Worm (Caenorhabditis elegans) whole organism, young adult: ENCODE results near the gene flp-2.

Source experiments
- D2030.7 ChIP-seq: fragments of 200-800 bp; sonication (Bioruptor generic); IDR thresholded peaks from 2 replicates; pipeline ENCODE4 v1.3.6; 2022; ENCODE audit warnings: missing genetic modification reagents, missing genetic modification characterization, missing compliant biosample characterization
- F33H1.4 ChIP-seq: fragments of 200-800 bp; sonication (Bioruptor generic); IDR thresholded peaks from 2 replicates; pipeline ENCODE4 v1.3.6; 2022; ENCODE audit warnings: missing genetic modification reagents, missing genetic modification characterization, missing compliant biosample characterization
- Y56A3A.18 ChIP-seq: fragments of 200-800 bp; sonication (Bioruptor generic); IDR thresholded peaks from 2 replicates; pipeline ENCODE4 v1.3.6; 2022; ENCODE audit warnings: missing genetic modification reagents, missing genetic modification characterization, missing compliant biosample characterization
- ZK185.1 ChIP-seq: sonication (generic microtip); optimal IDR thresholded peaks from 2 replicates; lab custom pipeline; 2016; ENCODE audit warnings: mild to moderate bottlenecking, missing genetic modification characterization, missing compliant biosample characterization; ENCODE audit not compliant: poor library complexity, severe bottlenecking
- ama-1 ChIP-seq, 3 experiments: fragments of 150-350 bp in 1 of 3; sonication (generic microtip) in 2 of 3; optimal IDR thresholded peaks; 2 replicates each; lab custom pipeline; 2014 to 2018; ENCODE audit warnings: missing biosample characterization in 2 of 3, missing genetic modification characterization in 2 of 3, missing genetic modification reagents in 2 of 3
- aptf-3 ChIP-seq: fragments of 200-800 bp; sonication (Bioruptor generic); IDR thresholded peaks from 2 replicates; pipeline ENCODE4 v1.3.6; 2022; ENCODE audit warnings: missing genetic modification characterization, missing compliant biosample characterization
- athp-1 ChIP-seq: sonication (generic microtip); optimal IDR thresholded peaks from 2 replicates; lab custom pipeline; 2017; ENCODE audit warnings: mild to moderate bottlenecking, missing genetic modification characterization, missing compliant biosample characterization
- attf-5 ChIP-seq: fragments of 200-800 bp; sonication (Bioruptor generic); optimal IDR thresholded peaks from 2 replicates; lab custom pipeline; 2018; ENCODE audit warnings: mild to moderate bottlenecking, missing genetic modification characterization, missing compliant biosample characterization
- attf-6 ChIP-seq: fragments of 200-800 bp; sonication (Bioruptor generic); IDR thresholded peaks from 2 replicates; pipeline ENCODE4 v1.3.6; 2022; ENCODE audit warnings: missing genetic modification reagents, missing genetic modification characterization, missing compliant biosample characterization
- bed-1 ChIP-seq: fragments of 200-800 bp; sonication (Bioruptor generic); IDR thresholded peaks from 2 replicates; pipeline ENCODE4 v1.3.6; 2022; ENCODE audit warnings: missing genetic modification reagents, missing genetic modification characterization, missing compliant biosample characterization
- ccch-3 ChIP-seq: fragments of 200-800 bp; sonication (Bioruptor generic); optimal IDR thresholded peaks from 2 replicates; lab custom pipeline; 2018; ENCODE audit warnings: mild to moderate bottlenecking, missing genetic modification characterization, missing compliant biosample characterization
- ceh-27 ChIP-seq: fragments of 200-800 bp; sonication (Bioruptor generic); optimal IDR thresholded peaks from 2 replicates; lab custom pipeline; 2018; ENCODE audit warnings: mild to moderate bottlenecking, missing genetic modification characterization, moderate library complexity, missing compliant biosample characterization
- die-1 ChIP-seq: sonication (generic microtip); optimal IDR thresholded peaks from 2 replicates; lab custom pipeline; 2016; ENCODE audit warnings: missing genotype, mild to moderate bottlenecking, missing genetic modification characterization, missing compliant biosample characterization
- dpff-1 ChIP-seq: sonication (generic microtip); optimal IDR thresholded peaks from 2 replicates; lab custom pipeline; 2017; ENCODE audit warnings: mild to moderate bottlenecking, missing genetic modification characterization, missing compliant biosample characterization
- egl-44 ChIP-seq: fragments of 200-800 bp; sonication (Bioruptor generic); IDR thresholded peaks from 2 replicates; pipeline ENCODE4 v1.3.6; 2022; ENCODE audit warnings: missing genetic modification reagents, missing genetic modification characterization, missing compliant biosample characterization
- egrh-3 ChIP-seq: fragments of 200-800 bp; sonication (Bioruptor generic); IDR thresholded peaks from 2 replicates; pipeline ENCODE4 v1.3.6; 2022; ENCODE audit warnings: missing genetic modification reagents, missing genetic modification characterization, missing compliant biosample characterization
- ekl-4 ChIP-seq: fragments of 200-800 bp; sonication (Bioruptor generic); IDR thresholded peaks from 2 replicates; pipeline ENCODE4 v1.3.6; 2022; ENCODE audit warnings: missing genetic modification reagents, missing genetic modification characterization, missing compliant biosample characterization
- him-1 ChIP-seq: sonication (generic microtip); optimal IDR thresholded peaks from 2 replicates; lab custom pipeline; 2016; ENCODE audit warnings: missing genotype, missing genetic modification reagents, missing genetic modification characterization, missing compliant biosample characterization
- hlh-12 ChIP-seq: sonication (generic microtip); optimal IDR thresholded peaks from 2 replicates; lab custom pipeline; 2016; ENCODE audit warnings: missing genetic modification characterization, missing compliant biosample characterization
- hmg-1.2 ChIP-seq: fragments of 200-800 bp; sonication (Bioruptor generic); IDR thresholded peaks from 2 replicates; pipeline ENCODE4 v1.3.6; 2022; ENCODE audit warnings: missing genetic modification reagents, missing genetic modification characterization, missing compliant biosample characterization
- let-526 ChIP-seq: fragments of 200-800 bp; sonication (Bioruptor generic); IDR thresholded peaks from 2 replicates; pipeline ENCODE4 v1.3.6; 2022; ENCODE audit warnings: missing genetic modification reagents, missing genetic modification characterization, missing compliant biosample characterization
- let-607 ChIP-seq, 2 experiments: fragments of 200-800 bp in 1 of 2; sonication (Bioruptor generic) in 1 of 2; sonication (generic microtip) in 1 of 2; optimal IDR thresholded peaks; 2 replicates each; lab custom pipeline; 2016 to 2018; ENCODE audit warnings: mild to moderate bottlenecking in 2 of 2, missing compliant biosample characterization in 2 of 2, missing genetic modification characterization in 2 of 2, moderate library complexity in 2 of 2, missing genotype in 1 of 2
- lin-26 ChIP-seq: fragments of 200-800 bp; sonication (Bioruptor generic); IDR thresholded peaks from 2 replicates; pipeline ENCODE4 v1.3.6; 2022; ENCODE audit warnings: missing genetic modification reagents, missing genetic modification characterization, missing compliant biosample characterization
- lin-40 ChIP-seq: sonication (generic microtip); optimal IDR thresholded peaks from 2 replicates; lab custom pipeline; 2016; ENCODE audit warnings: missing genetic modification characterization, mild to moderate bottlenecking, missing compliant biosample characterization, missing genotype, missing genetic modification reagents
- lin-54 ChIP-seq: fragments of 200-800 bp; sonication (Bioruptor generic); optimal IDR thresholded peaks from 2 replicates; lab custom pipeline; 2018; ENCODE audit warnings: mild to moderate bottlenecking, missing genetic modification characterization, missing compliant biosample characterization
- madf-10 ChIP-seq: sonication (generic microtip); optimal IDR thresholded peaks from 2 replicates; lab custom pipeline; 2016; ENCODE audit warnings: mild to moderate bottlenecking, missing genetic modification characterization, missing compliant biosample characterization
- mel-28 ChIP-seq: sonication (generic microtip); optimal IDR thresholded peaks from 2 replicates; lab custom pipeline; 2016; ENCODE audit warnings: borderline replicate concordance, mild to moderate bottlenecking, missing genetic modification characterization, missing compliant biosample characterization
- mes-4 ChIP-seq: sonication (generic microtip); optimal IDR thresholded peaks from 2 replicates; lab custom pipeline; 2016; ENCODE audit warnings: missing genotype, missing genetic modification characterization, missing compliant biosample characterization
- mxl-1 ChIP-seq: sonication (generic microtip); optimal IDR thresholded peaks from 2 replicates; lab custom pipeline; 2016; ENCODE audit warnings: missing genetic modification characterization, missing compliant biosample characterization
- nhr-80 ChIP-seq: sonication (generic microtip); optimal IDR thresholded peaks from 2 replicates; lab custom pipeline; 2016; ENCODE audit warnings: missing genetic modification characterization, missing compliant biosample characterization
- nhr-90 ChIP-seq: sonication (generic microtip); optimal IDR thresholded peaks from 2 replicates; lab custom pipeline; 2016; ENCODE audit warnings: missing genotype, mild to moderate bottlenecking, missing genetic modification characterization, missing compliant biosample characterization
- rcor-1 ChIP-seq: fragments of 200-800 bp; sonication (Bioruptor generic); IDR thresholded peaks from 2 replicates; pipeline ENCODE4 v1.3.6; 2022; ENCODE audit warnings: missing genetic modification reagents, missing genetic modification characterization, missing compliant biosample characterization
- rec-8 ChIP-seq, 2 experiments: sonication (generic microtip); optimal IDR thresholded peaks; 2 replicates each; lab custom pipeline; 2016; ENCODE audit warnings: mild to moderate bottlenecking in 2 of 2, missing genetic modification characterization in 2 of 2, missing genetic modification reagents in 2 of 2, missing genotype in 2 of 2, missing biosample characterization in 1 of 2, missing compliant biosample characterization in 1 of 2, moderate library complexity in 1 of 2
- repo-1 ChIP-seq: sonication (generic microtip); optimal IDR thresholded peaks from 2 replicates; lab custom pipeline; 2017; ENCODE audit warnings: mild to moderate bottlenecking, missing genetic modification characterization, missing compliant biosample characterization
- rpc-1 ChIP-seq, 2 experiments: fragments of 150-350 bp in 1 of 2; sonication (generic microtip) in 1 of 2; optimal IDR thresholded peaks; 2 replicates each; lab custom pipeline; 2014 to 2018; ENCODE audit warnings: missing biosample characterization in 1 of 2, missing genetic modification characterization in 1 of 2, missing genetic modification reagents in 1 of 2, missing genotype in 1 of 2
- snpc-3.4 ChIP-seq: sonication (generic microtip); optimal IDR thresholded peaks from 2 replicates; lab custom pipeline; 2017; ENCODE audit warnings: missing genetic modification characterization, mild to moderate bottlenecking, missing compliant biosample characterization, antibody characterized with exemption, moderate library complexity, missing genotype, missing genetic modification reagents
- snpc-4 ChIP-seq, 5 experiments: fragments of 150-350 bp in 1 of 5; sonication (generic microtip) in 4 of 5; optimal IDR thresholded peaks; 2 replicates each; lab custom pipeline; 2014 to 2018; ENCODE audit warnings: missing genetic modification characterization in 5 of 5, missing biosample characterization in 3 of 5, antibody characterized with exemption in 2 of 5, mild to moderate bottlenecking in 2 of 5, missing compliant biosample characterization in 2 of 5, missing genotype in 2 of 5, moderate library complexity in 2 of 5, missing genetic modification reagents in 1 of 5
- tbp1 ChIP-seq: fragments of 200-800 bp; sonication (Bioruptor generic); optimal IDR thresholded peaks from 2 replicates; lab custom pipeline; 2018; ENCODE audit warnings: mild to moderate bottlenecking, missing genetic modification characterization, missing compliant biosample characterization
- unc-130 ChIP-seq: sonication (generic microtip); optimal IDR thresholded peaks from 2 replicates; lab custom pipeline; 2016; ENCODE audit warnings: missing genetic modification reagents, missing genetic modification characterization, missing compliant biosample characterization
- ztf-18 ChIP-seq: sonication (generic microtip); optimal IDR thresholded peaks from 2 replicates; lab custom pipeline; 2016; ENCODE audit warnings: missing genotype, mild to moderate bottlenecking, missing genetic modification characterization, missing compliant biosample characterization
- ztf-25 ChIP-seq: fragments of 200-800 bp; sonication (Bioruptor generic); IDR thresholded peaks from 2 replicates; pipeline ENCODE4 v1.3.6; 2022; ENCODE audit warnings: missing genetic modification reagents, missing genetic modification characterization, missing compliant biosample characterization
- ztf-26 ChIP-seq: sonication (generic microtip); optimal IDR thresholded peaks from 2 replicates; lab custom pipeline; 2017; ENCODE audit warnings: missing genetic modification characterization, missing compliant biosample characterization

Gene flp-2

ce11 chrX:10132546-10133032 lies 37.5 kb upstream of the flp-2 start (continued):
- peak; percentile 83 for TF ChIP-seq rcor-1 (GFP tag; lab: Robert Waterston, UW)
- peak; percentile 43 for TF ChIP-seq hlh-12 (tag; lab: Kevin White, UChicago)
- TF ChIP-seq lin-54: peak; percentile 45
- peak; percentile 96 for TF ChIP-seq tbp1 (GFP tag; lab: Kevin White, UChicago)
- TF ChIP-seq snpc-3.4 (tag; lab: Kevin White, UChicago): peak; percentile 48
- TF ChIP-seq ceh-27: peak; percentile 39
- TF ChIP-seq ztf-25: 0 out of 2 replicates have a peak, but pooled peaks have one; percentile 51
- TF ChIP-seq him-1 (tag; lab: Kevin White, UChicago): peak; percentile 78
- 0 out of 2 replicates have a peak, but pooled peaks have one; percentile 38 for TF ChIP-seq ekl-4
- peak; percentile 62 for TF ChIP-seq lin-40 (tag; lab: Kevin White, UChicago)
- TF ChIP-seq nhr-80: peak; percentile 48
- TF ChIP-seq aptf-3: 0 out of 2 replicates have a peak, but pooled peaks have one; percentile 65
- peak; percentile 6; the same call in 1 of the 2 replicates for TF ChIP-seq bed-1 (GFP tag; lab: Robert Waterston, UW)
- peak; percentile 36 for TF ChIP-seq ztf-26 (tag; lab: Kevin White, UChicago)
- TF ChIP-seq let-526 (GFP tag; lab: Robert Waterston, UW): peak; percentile 80
- peak; percentile 23; the same call in 1 of the 2 replicates for TF ChIP-seq egrh-3 (GFP tag; lab: Robert Waterston, UW)
- TF ChIP-seq attf-5 (GFP tag; lab: Kevin White, UChicago): peak; percentile 56

- TF ChIP-seq nhr-80: peak; percentile 18
- TF ChIP-seq F33H1.4: no peak
Measured at ce11 chrX:10130159-10130558, 35.1 kb upstream of the flp-2 start.

ce11 chrX:10124338-10124737 lies 29.3 kb upstream of the flp-2 start:
- TF ChIP-seq ama-1 (optimal IDR thresholded peaks at IDR 0.05; lab: Kevin White, UChicago) (no peak), ama-1 (GFP tag; optimal IDR thresholded peaks at IDR 0.05; lab: Kevin White, UChicago) (peak; percentile 3 to 57), ceh-27 (peak; percentile 12), hmg-1.2 (peak; percentile 56), D2030.7 (GFP tag; lab: Robert Waterston, UW) (peak; percentile 63), ztf-25 (peak; percentile 75), unc-130 (GFP tag; lab: Kevin White, UChicago) (no peak), madf-10 (tag; lab: Kevin White, UChicago) (peak; percentile 45), egl-44 (GFP tag; lab: Robert Waterston, UW) (no peak), hlh-12 (tag; lab: Kevin White, UChicago) (peak; percentile 52), ZK185.1 (tag; lab: Kevin White, UChicago) (peak; percentile 41), mxl-1 (peak; percentile 63), mel-28 (tag; lab: Kevin White, UChicago) (no peak), die-1 (tag; lab: Kevin White, UChicago) (peak; percentile 72), mes-4 (peak; percentile 12), him-1 (tag; lab: Kevin White, UChicago) (peak; percentile 46), lin-26 (GFP tag; lab: Robert Waterston, UW) (peak; percentile 83), Y56A3A.18 (GFP tag; lab: Robert Waterston, UW) (0 out of 2 replicates have a peak, but pooled peaks have one; percentile 52), snpc-3.4 (tag; lab: Kevin White, UChicago) (peak; percentile 23), athp-1 (tag; lab: Kevin White, UChicago) (peak; percentile 47), ztf-18 (tag; lab: Kevin White, UChicago) (peak; percentile 42), nhr-90 (tag; lab: Kevin White, UChicago) (peak; percentile 51), rec-8 (tag; optimal IDR thresholded peaks at IDR 0.05; lab: Kevin White, UChicago) (peak; percentile 50 to 53), ccch-3 (GFP tag; lab: Kevin White, UChicago) (no peak), snpc-4 (GFP tag; optimal IDR thresholded peaks at IDR 0.05; lab: Kevin White, UChicago) (peak; percentile 70), snpc-4 (tag; optimal IDR thresholded peaks at IDR 0.05; lab: Kevin White, UChicago) (peak in 1 of 4 experiments; percentile 60), attf-6 (GFP tag; lab: Robert Waterston, UW) (no peak), repo-1 (tag; lab: Kevin White, UChicago) (no peak), let-607 (tag; optimal IDR thresholded peaks at IDR 0.05; lab: Kevin White, UChicago) (peak in 1 of 2 experiments; percentile 17), tbp1 (GFP tag; lab: Kevin White, UChicago) (peak; percentile 88), rcor-1 (GFP tag; lab: Robert Waterston, UW) (0 out of 2 replicates have a peak, but pooled peaks have one; percentile 33), dpff-1 (tag; lab: Kevin White, UChicago) (no peak), rpc-1 (optimal IDR thresholded peaks at IDR 0.05; lab: Kevin White, UChicago) (peak; percentile 80), rpc-1 (tag; optimal IDR thresholded peaks at IDR 0.05; lab: Kevin White, UChicago) (peak; percentile 94)
